Worm (Caenorhabditis elegans) whole organism, L3 larva: ENCODE results near the gene lin-37.

Experiments used
- aly-2 ChIP-seq: fragments of 150-350 bp; optimal IDR thresholded peaks from 2 replicates; lab custom pipeline; 2014; ENCODE audit warnings: missing biosample characterization, missing genetic modification characterization
- ceh-16 ChIP-seq: sonication (generic microtip); optimal IDR thresholded peaks from 2 replicates; lab custom pipeline; 2017; ENCODE audit warnings: missing biosample characterization, missing genetic modification characterization
- ceh-28 ChIP-seq: fragments of 150-350 bp; optimal IDR thresholded peaks from 2 replicates; lab custom pipeline; 2014; ENCODE audit warnings: missing biosample characterization, missing genetic modification reagents, missing genetic modification characterization
- fkh-10 ChIP-seq: sonication (generic microtip); optimal IDR thresholded peaks from 2 replicates; lab custom pipeline; 2017; ENCODE audit warnings: missing biosample characterization, missing genetic modification reagents, missing genetic modification characterization
- fos-1 ChIP-seq: fragments of 150-350 bp; optimal IDR thresholded peaks from 2 replicates; lab custom pipeline; 2014; ENCODE audit warnings: missing biosample characterization, missing genetic modification characterization
- nhr-12 ChIP-seq: fragments of 150-350 bp; optimal IDR thresholded peaks from 2 replicates; lab custom pipeline; 2014; ENCODE audit warnings: missing biosample characterization, missing genetic modification characterization
- nhr-23 ChIP-seq: fragments of 150-350 bp; optimal IDR thresholded peaks from 2 replicates; lab custom pipeline; 2014; ENCODE audit warnings: missing biosample characterization, missing genetic modification reagents, missing genetic modification characterization
- nhr-25 ChIP-seq: sonication (generic microtip); optimal IDR thresholded peaks from 2 replicates; lab custom pipeline; 2017; ENCODE audit warnings: missing biosample characterization, missing genetic modification characterization
- nhr-76 ChIP-seq: fragments of 150-350 bp; sonication (generic microtip); optimal IDR thresholded peaks from 5 replicates; lab custom pipeline; 2014; ENCODE audit warnings: missing biosample characterization, missing genetic modification characterization
- unc-39 ChIP-seq: sonication (generic microtip); optimal IDR thresholded peaks from 4 replicates; lab custom pipeline; 2017; ENCODE audit warnings: missing biosample characterization, missing genetic modification characterization
- zag-1 ChIP-seq: fragments of 150-350 bp; optimal IDR thresholded peaks from 2 replicates; lab custom pipeline; 2014; ENCODE audit warnings: missing biosample characterization, missing genetic modification characterization

DNA sequence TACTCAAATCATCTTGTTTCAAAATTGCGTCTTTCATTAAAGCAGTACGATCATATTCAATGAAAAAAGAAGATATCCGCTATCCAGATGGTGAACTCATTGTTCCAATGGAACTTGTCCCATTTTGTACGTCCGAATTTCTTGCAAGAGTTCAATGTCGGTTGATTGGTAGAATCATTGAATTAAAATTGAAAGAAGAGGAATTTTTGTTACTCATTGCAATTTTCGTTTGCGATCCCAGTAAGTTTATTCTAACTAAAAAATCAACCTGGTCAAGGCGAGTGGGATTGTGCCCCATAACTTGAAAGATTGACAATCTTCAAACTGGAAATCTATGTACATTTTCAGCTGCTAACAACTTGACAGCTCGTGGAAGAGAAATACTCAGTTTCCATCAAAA lies 24.1 kb upstream of the lin-37 start:
- TF ChIP-seq aly-2 (tag; lab: Kevin White, UChicago), result no peak
- TF ChIP-seq nhr-76, result no peak
- no peak for TF ChIP-seq ceh-28
- no peak for TF ChIP-seq unc-39 (tag; lab: Kevin White, UChicago)
- no peak for TF ChIP-seq nhr-12
- TF ChIP-seq fkh-10 (GFP tag; lab: Kevin White, UChicago), result no peak
- no peak for TF ChIP-seq zag-1
- no peak for TF ChIP-seq ceh-16 (tag; lab: Kevin White, UChicago)
- no peak for TF ChIP-seq fos-1
- no peak for TF ChIP-seq nhr-23 (tag; lab: Kevin White, UChicago)
- TF ChIP-seq nhr-25, result no peak
